Worm (Caenorhabditis elegans): ENCODE results near the gene F02H6.2.

F02H6.2 gene

DNA sequence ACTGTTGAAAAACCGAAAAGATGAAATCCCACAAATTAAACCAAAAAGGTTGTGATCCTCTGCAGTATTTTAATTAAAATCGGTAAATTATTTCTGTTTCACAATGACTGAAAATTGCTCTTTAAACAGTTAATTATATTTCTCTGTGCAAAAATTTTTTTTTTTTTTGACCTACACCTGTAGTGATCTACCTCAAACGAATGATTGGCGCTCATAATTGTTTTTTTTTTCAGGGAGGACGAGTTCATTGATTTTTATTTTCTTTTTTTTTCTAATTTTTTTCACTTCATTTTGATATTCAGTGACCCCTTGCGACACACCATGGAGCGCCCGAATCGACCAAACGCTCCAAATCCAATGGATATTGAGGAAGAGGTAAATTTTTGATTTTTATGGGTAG, at the start of gene F02H6.2:
Gene F02H6.2, plus strand, starts transcription at position 301 of the 400 bp plus-strand sequence.
- TF ChIP-seq pha-2 (tag; optimal IDR thresholded peaks at IDR 0.05): no peak
- TF ChIP-seq sox-4 (tag; optimal IDR thresholded peaks at IDR 0.05): no peak
- TF ChIP-seq hlh-6 (tag; optimal IDR thresholded peaks at IDR 0.05): no peak
- no peak for TF ChIP-seq ceh-48 (tag; optimal IDR thresholded peaks at IDR 0.05)
- no peak for TF ChIP-seq madf-2 (tag; optimal IDR thresholded peaks at IDR 0.05)
- TF ChIP-seq zip-5 (tag; optimal IDR thresholded peaks at IDR 0.05): no peak
- no peak for TF ChIP-seq dve-1 (tag; optimal IDR thresholded peaks at IDR 0.05)
- TF ChIP-seq ceh-30 (tag; optimal IDR thresholded peaks at IDR 0.05): no peak
- TF ChIP-seq ceh-45 (GFP tag; IDR thresholded peaks at IDR 0.05): no peak
- no peak for TF ChIP-seq unc-42 (tag; optimal IDR thresholded peaks at IDR 0.05)
- no peak for TF ChIP-seq mec-3 (tag; optimal IDR thresholded peaks at IDR 0.05; ENCODE audit: borderline replicate concordance)
- no peak for TF ChIP-seq fax-1 (tag; optimal IDR thresholded peaks at IDR 0.05)
- no peak for TF ChIP-seq pag-3 (tag; optimal IDR thresholded peaks at IDR 0.05; ENCODE audit: borderline replicate concordance)
- no peak for TF ChIP-seq ceh-31 (tag; optimal IDR thresholded peaks at IDR 0.05)
- TF ChIP-seq unc-3 (GFP tag; conservative IDR thresholded peaks at IDR 0.05): no peak
- no peak for TF ChIP-seq unc-3 (tag; optimal IDR thresholded peaks at IDR 0.05)
- TF ChIP-seq sox-2 (GFP tag; IDR thresholded peaks at IDR 0.05): no peak
- TF ChIP-seq ceh-24 (tag; optimal IDR thresholded peaks at IDR 0.05): no peak
- no peak for TF ChIP-seq C08G9.2 (tag; optimal IDR thresholded peaks at IDR 0.05)

DNA sequence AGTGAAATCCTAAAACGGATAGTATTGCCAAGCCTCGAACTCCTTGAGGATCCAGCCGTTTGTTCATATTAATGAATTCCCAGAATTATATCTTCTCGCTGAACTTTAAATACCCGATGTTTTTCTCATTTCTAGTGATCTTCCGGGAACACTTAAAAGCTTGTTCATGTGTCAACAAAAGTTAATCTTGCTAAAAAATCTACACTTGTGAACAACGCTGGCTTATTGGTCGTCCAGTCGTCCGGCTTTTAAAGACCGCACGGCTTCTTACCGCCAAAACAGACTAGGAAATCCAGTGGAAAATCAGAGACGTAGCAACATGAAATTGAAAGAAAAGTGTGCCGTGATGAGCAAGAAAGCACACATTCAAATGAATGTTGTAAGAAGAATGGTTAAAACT, 43.0 kb upstream of the F02H6.2 start, which contains the start of gene oac-38:
Gene oac-38, minus strand, starts transcription at position 101 of the 400 bp plus-strand sequence.
- TF ChIP-seq pros-1 (tag; optimal IDR thresholded peaks at IDR 0.05) (no peak), unc-3 (GFP tag; conservative IDR thresholded peaks at IDR 0.05) (no peak), unc-3 (tag; optimal IDR thresholded peaks at IDR 0.05) (no peak), sdc-2 (tag; optimal IDR thresholded peaks at IDR 0.05) (no peak), K02D7.2 (tag; optimal IDR thresholded peaks at IDR 0.05) (no peak), dmd-4 (tag; optimal IDR thresholded peaks at IDR 0.05; ENCODE audit: borderline replicate concordance) (no peak), hlh-15 (tag; optimal IDR thresholded peaks at IDR 0.05) (no peak), ztf-16 (tag; optimal IDR thresholded peaks at IDR 0.05) (no peak), K09A11.1 (tag; optimal IDR thresholded peaks at IDR 0.05; ENCODE audit: insufficient read depth) (no peak), hlh-13 (GFP tag; optimal IDR thresholded peaks at IDR 0.05) (no peak), pag-3 (tag; optimal IDR thresholded peaks at IDR 0.05; ENCODE audit: borderline replicate concordance) (no peak), fax-1 (tag; optimal IDR thresholded peaks at IDR 0.05) (no peak), ref-2 (tag; optimal IDR thresholded peaks at IDR 0.05) (no peak), elt-4 (tag; optimal IDR thresholded peaks at IDR 0.05) (no peak), pha-4 (tag; optimal IDR thresholded peaks at IDR 0.05) (no peak), che-1 (tag; optimal IDR thresholded peaks at IDR 0.05) (no peak), lim-6 (tag; optimal IDR thresholded peaks at IDR 0.05) (no peak), mec-3 (tag; optimal IDR thresholded peaks at IDR 0.05; ENCODE audit: borderline replicate concordance) (no peak), nfya-1 (tag; optimal IDR thresholded peaks at IDR 0.05) (no peak)

ce11 chrIV:14158086-14158485, 38.2 kb upstream of the F02H6.2 start, which contains the start of gene R05A10.8:
R05A10.8 (minus strand) TSS chrIV:14158186.
- TF ChIP-seq che-1 (tag; optimal IDR thresholded peaks at IDR 0.05): no peak
- no peak for TF ChIP-seq ceh-18 (tag; optimal IDR thresholded peaks at IDR 0.05)
- TF ChIP-seq dmd-4 (tag; optimal IDR thresholded peaks at IDR 0.05; ENCODE audit: borderline replicate concordance): no peak
- no peak for TF ChIP-seq ttx-3 (tag; optimal IDR thresholded peaks at IDR 0.05)
- no peak for TF ChIP-seq pqm-1 (tag; optimal IDR thresholded peaks at IDR 0.05)
- no peak for TF ChIP-seq nfya-1 (tag; optimal IDR thresholded peaks at IDR 0.05)

DNA sequence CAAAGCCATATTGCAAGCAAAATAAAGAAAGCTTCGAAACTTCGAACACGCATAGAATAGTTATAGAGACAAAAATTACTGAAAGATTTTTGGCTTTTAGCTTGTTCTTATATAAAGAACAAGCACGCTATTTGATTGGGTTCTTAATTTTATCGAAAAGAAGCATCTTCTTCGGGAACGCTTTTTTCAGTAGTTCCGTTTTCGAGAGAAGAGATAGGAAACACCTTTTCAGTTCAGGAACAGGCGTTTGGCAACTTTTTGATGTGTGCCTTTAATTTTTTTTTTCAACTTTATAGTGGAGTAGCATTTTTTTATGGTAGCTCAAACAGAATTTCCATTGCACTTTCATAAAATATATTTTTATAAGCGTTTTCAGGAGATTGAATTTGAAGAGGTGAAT, 33.5 kb upstream of the F02H6.2 start, which contains the start of gene R05A10.7:
Gene R05A10.7, minus strand, starts transcription at position 101 of the 400 bp plus-strand sequence.
- TF ChIP-seq dve-1 (tag; optimal IDR thresholded peaks at IDR 0.05) (no peak), elt-2 (tag; optimal IDR thresholded peaks at IDR 0.05) (no peak), pat-9 (tag; optimal IDR thresholded peaks at IDR 0.05) (no peak), nhr-11 (tag; optimal IDR thresholded peaks at IDR 0.05) (no peak), C08G9.2 (tag; optimal IDR thresholded peaks at IDR 0.05) (no peak), ceh-22 (tag; optimal IDR thresholded peaks at IDR 0.05) (no peak), fkh-6 (tag; optimal IDR thresholded peaks at IDR 0.05) (no peak), pha-4 (tag; optimal IDR thresholded peaks at IDR 0.05) (no peak), unc-86 (tag; optimal IDR thresholded peaks at IDR 0.05) (no peak), npax-4 (tag; optimal IDR thresholded peaks at IDR 0.05) (no peak), ceh-48 (tag; optimal IDR thresholded peaks at IDR 0.05) (no peak), ceh-30 (tag; optimal IDR thresholded peaks at IDR 0.05) (no peak), ceh-24 (tag; optimal IDR thresholded peaks at IDR 0.05) (no peak), pros-1 (tag; optimal IDR thresholded peaks at IDR 0.05) (no peak), ceh-45 (GFP tag; IDR thresholded peaks at IDR 0.05) (no peak)
